Worm (Caenorhabditis elegans): ENCODE data around the gene mrps-10.

mrps-10 gene

ce11 chrIII:12920810-12921209, 5.5 kb upstream of the mrps-10 start:
- no peak for TF ChIP-seq unc-62 (GFP tag; optimal IDR thresholded peaks at IDR 0.05)

DNA sequence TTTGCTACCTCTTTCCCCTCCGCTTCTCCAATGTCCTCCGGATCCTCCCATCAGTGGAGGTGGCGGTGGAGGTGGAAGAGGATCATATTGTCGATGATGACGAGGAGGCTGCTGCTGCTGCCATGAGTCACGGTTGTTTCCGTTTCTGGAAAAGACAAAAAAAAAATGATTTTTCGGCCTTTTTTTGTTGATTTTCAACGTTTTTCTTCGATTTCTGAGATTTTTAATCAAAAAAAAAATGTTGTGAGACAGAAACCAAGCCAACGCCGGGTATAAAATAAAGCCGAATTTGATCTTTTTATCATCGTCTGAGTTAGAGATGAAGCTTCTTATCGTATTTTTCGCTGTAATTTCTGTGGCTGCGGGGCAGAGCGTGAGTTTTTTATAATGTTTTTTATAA, 3.2 kb downstream of the mrps-10 start, which contains the start of gene Y37D8A.19:
Y37D8A.19 (plus strand) TSS at position 301 of the 400 bp plus-strand sequence.
- TF ChIP-seq unc-62 (GFP tag; optimal IDR thresholded peaks at IDR 0.05) = no peak

DNA sequence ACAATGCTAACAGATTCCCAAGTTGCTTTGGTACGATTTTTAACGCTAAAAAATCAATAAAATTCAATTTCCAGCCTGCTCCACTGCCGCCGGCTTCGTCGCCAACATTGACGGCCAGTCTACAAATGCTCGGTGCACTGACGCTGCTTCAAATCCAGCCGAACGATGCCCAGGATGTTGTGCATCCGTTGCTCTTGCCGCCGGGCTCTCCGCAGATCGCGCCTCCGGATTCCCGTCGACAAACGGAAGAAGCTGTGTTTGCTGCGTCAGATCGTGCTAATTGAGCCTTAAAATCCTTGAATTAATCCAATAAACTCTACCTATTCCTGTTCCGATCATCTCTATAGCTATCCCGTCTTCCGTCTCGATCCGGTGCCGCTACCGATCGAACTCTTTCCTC, 4.8 kb downstream of the mrps-10 start:
- TF ChIP-seq unc-62 (GFP tag; optimal IDR thresholded peaks at IDR 0.05) = no peak

DNA sequence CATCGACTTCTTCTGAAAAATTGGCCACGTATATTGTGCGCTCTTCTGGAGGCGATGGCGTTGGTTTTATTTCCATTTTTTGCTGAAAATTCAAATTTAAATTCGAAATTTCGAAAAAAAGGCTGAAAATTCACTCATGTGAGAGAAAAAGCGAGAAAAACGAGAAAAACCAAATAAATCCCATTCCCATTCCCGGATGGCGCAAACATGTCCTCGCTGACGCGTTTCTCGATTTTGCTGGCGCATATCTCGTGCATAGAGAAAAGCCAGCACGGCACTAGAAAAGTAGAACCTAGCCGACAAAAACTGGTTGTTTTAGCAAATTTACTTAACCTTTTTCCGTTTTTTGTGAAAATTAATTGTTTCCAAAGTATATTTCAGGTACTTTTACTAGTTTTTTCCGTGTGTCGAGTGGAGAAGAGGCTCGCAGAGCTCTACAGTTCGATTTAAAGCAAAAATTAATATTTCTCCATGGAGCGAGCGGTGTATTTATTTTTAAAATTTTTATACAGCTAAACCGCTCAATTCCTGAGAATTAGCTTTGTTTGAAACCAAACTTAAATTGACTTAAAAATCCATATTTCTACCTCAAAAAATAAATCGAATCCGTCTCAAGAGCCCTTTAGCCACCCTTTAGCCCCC, 5.5 kb downstream of the mrps-10 start, which contains the start of gene rbm-7:
rbm-7 (minus strand) TSS at position 82 of the 642 bp plus-strand sequence.
- no peak for TF ChIP-seq unc-62 (GFP tag; optimal IDR thresholded peaks at IDR 0.05)

DNA sequence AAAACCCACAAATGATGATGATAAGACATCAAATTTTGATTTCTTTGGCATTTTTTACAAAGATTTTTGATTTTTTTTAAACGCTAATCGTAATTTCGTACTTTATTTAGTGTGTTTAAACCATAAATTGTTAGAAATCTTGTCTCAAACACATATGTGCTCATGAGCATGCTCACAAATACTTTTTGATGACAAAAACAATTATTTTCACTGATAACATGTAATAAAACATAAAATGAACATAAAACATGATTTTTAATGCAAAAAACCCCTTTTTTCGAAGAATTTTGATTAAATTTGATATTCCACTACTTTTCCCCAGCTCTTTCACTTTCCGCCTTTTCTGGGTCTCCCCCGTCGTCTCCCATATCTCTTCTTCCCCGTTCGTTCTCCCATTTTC, 6.4 kb downstream of the mrps-10 start:
- no peak for TF ChIP-seq unc-62 (GFP tag; optimal IDR thresholded peaks at IDR 0.05)

DNA sequence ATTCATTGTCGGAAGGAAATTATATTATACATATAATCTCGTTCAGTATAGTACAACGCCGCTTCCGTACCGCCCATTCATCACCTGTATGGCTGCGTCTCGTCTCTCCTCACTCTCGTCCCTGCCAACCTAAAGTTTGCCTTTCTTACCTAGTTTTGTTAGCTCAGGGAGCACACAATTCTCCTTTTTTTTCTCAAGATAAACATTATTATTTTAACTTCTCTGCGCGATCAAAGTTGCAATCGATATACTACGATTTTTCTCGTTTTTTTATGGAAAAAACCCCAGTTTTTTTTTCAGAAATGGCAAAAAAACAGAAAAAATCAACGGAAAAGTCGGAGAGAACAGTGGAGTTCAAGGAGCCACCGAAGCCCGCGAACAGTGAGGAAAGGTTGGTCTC, 8.1 kb downstream of the mrps-10 start, which contains the start of gene epg-3:
epg-3 (plus strand) TSS at position 301 of the 400 bp plus-strand sequence.
- TF ChIP-seq unc-62 (GFP tag; optimal IDR thresholded peaks at IDR 0.05) = no peak

ce11 chrIII:12942307-12942706, 15.9 kb downstream of the mrps-10 start, which contains the start of gene unc-25:
Gene unc-25 (plus strand): TSS chrIII:12942651.
- TF ChIP-seq unc-62 (GFP tag; optimal IDR thresholded peaks at IDR 0.05) = no peak

DNA sequence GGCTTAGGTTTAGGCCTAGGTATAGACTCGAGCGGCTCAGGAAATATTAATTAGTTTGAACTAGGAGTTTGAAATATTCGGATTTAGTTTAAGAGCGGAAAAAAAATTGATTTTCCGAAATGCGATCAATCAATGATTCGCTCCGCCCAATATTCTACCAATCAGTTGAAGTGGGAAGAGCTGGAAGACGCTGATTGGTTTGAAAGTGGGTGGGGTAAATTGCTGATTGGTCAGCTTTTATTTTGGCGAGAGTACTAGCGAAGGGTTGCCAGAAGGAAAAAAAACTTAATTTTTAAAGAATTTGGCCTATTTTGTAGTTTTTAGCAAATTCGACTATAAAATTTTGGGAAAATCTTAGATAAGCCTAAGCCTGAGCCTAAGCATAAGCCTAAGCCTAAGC, 17.7 kb downstream of the mrps-10 start:
- TF ChIP-seq unc-62 (GFP tag; optimal IDR thresholded peaks at IDR 0.05) = no peak

DNA sequence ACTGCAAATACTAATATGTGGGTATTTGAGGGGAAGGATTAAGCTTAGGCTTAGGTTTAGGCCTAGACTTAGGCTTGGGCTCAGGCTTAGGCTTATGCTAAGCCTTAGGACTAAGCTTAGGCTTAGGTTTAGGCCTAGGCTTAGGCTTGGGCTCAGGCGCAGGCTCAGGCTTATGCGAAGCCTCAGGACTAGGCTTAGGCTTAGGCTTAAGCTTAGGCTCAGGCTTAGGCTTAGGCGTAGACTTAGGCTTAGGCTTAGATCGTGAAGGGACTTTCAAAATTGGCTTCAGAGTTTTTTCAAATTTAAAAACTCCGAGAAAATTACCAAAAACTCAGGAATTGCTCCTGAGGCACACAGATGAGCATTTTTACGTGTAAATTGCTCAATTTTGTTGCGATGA, 18.7 kb downstream of the mrps-10 start:
- no peak for TF ChIP-seq unc-62 (GFP tag; optimal IDR thresholded peaks at IDR 0.05)

DNA sequence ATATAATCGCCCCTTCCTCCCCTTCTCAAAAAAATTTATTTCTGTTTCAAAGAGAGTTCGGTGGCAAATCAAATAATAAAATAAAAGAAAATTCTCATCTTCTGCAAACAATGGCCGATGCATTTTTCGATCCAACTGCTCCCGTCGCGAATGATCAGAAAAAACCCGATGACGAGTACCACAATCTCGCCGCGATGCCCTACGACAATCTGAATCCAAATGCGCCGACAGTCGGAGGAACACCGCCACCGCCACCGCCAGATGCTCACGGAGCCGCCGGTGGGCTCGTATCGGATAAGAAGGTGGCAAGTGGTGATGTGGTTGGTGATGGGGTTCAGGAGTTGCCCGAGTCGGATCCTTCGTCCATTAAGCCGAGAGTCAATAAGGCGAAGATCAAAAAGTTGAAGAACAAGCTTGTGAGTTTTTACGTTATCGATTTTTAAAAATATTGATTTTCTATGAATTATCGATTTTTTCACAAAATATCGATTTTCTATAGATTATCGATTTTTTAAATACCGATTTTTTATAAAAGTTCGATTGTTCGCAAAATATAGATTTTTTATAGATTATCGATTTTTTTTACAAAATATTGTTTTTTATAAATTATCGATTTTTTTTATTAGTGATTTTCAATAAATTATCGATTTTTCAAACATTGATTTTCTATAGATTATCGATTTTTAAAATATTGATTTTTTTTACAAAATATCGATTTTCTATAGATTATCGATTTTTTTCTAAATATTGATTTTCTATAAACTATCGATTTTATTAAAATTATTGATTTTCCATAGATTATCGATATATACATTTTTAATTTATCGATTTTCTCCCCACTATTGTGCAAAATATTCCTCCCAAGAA, 25.2 kb downstream of the mrps-10 start, which contains the start of gene Y39E4A.1:
Y39E4A.1 (plus strand) TSS at position 51 of the 867 bp plus-strand sequence.
- no peak for TF ChIP-seq unc-62 (GFP tag; optimal IDR thresholded peaks at IDR 0.05)

- no peak for TF ChIP-seq unc-62 (GFP tag; optimal IDR thresholded peaks at IDR 0.05)
Measured at ce11 chrIII:12952615-12953014, 26.3 kb downstream of the mrps-10 start.

DNA sequence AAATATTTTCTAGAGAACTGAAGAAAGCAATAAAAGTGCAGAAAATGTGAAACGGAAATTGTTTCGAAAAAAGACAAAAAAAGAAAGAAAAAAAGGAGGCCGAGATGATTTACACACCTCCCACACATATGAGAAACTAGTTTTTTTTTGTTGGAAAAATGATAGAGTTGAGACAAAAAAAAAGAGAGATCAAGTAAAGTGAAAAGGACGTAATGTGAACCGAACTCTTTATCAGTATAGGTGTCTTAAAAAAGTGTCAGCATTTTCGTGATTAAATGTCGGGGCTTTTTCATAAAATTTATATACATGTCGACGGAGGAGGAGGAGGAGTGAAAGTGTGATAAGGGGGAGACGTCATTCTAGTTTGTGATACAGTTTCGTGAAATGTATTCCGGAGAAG, 32.9 kb downstream of the mrps-10 start:
- TF ChIP-seq unc-62 (GFP tag; optimal IDR thresholded peaks at IDR 0.05) = no peak

DNA sequence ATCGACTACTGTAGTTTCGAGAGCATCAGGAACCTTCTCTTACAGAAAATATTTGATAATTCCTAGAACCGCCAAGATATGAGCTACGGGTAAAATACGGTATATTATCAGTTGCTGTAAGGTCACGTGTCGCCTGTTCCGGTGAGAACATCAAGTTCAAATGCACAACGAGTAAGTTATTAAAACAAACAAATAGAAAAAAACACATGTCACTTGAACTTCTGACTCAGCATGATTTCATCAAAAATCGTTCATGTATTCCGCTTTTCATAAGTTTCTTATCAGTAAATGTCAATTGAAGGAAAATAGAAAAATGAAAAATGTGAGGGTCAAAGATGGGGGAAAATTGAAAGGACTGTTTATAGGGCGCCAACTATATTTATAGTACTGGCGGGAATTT, 34.3 kb downstream of the mrps-10 start:
- TF ChIP-seq unc-62 (GFP tag; optimal IDR thresholded peaks at IDR 0.05) = no peak

- no peak for TF ChIP-seq unc-62 (GFP tag; optimal IDR thresholded peaks at IDR 0.05)
Measured at ce11 chrIII:12966895-12967294, 40.5 kb downstream of the mrps-10 start, which contains the start of gene ttm-1. Gene ttm-1 (minus strand): TSS chrIII:12966995.

DNA sequence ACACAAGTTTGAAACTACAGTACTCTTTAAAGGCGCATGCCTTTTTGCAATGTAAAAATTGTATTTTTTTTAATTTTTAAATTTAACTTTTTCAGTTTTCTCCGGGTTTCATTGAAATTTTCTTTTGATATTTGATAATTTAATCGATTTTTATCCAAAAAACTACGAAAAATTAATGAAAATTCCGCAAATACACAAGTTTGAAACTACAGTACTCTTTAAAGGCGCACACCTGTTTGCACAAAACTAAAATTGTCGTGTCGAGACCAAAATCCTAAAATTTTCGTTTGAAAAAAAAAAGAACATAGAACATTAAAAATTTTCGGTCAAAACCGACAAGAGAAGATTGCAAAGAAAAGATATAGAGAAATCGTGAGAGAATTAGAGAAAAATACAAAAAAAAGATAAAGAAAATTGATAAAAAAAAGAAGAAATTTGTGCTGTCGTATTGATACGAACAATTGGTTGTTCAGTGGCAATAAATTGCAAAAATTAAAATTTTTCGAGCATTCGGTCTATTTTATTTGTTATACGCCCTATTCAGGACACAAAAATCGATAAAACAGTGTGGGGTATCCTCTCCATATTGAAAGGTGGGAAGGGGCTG, 41.2 kb downstream of the mrps-10 start:
- no peak for TF ChIP-seq unc-62 (GFP tag; optimal IDR thresholded peaks at IDR 0.05)

- TF ChIP-seq unc-62 (GFP tag; optimal IDR thresholded peaks at IDR 0.05) = no peak
Measured at ce11 chrIII:12968330-12968729, 42.0 kb downstream of the mrps-10 start.
